Worm (Caenorhabditis elegans): ENCODE data around the gene F14H12.7.

DNA sequence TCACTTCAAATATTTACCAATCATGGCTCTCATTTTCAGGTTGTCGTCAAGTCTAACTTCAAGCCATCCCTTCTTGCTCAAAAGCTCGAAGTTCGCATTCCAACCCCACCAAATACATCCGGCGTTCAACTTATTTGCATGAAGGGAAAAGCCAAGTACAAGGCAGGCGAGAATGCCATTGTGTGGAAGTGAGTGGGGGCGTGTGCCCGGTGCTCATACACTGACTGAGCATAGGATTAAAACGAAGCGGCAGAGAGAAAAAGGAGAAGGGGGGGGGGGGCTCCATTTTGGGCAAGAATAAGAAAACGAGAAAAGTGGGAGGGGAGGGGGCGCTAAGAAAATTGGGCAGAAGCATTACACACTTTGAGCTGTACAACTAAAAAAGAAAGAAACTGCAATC is 29.3 kb upstream of the F14H12.7 start:
- no peak for TF ChIP-seq nhr-11 (tag; optimal IDR thresholded peaks at IDR 0.05)
- TF ChIP-seq snpc-4 (tag; optimal IDR thresholded peaks at IDR 0.05), result no peak
- TF ChIP-seq Y55F3AM.14 (GFP tag; optimal IDR thresholded peaks at IDR 0.05), result peak; percentile 10
- no peak for TF ChIP-seq unc-39 (tag; optimal IDR thresholded peaks at IDR 0.05)
- no peak for TF ChIP-seq nhr-23 (tag; optimal IDR thresholded peaks at IDR 0.05)
- no peak for TF ChIP-seq mdl-1 (tag; optimal IDR thresholded peaks at IDR 0.05)
- TF ChIP-seq C34F6.9 (tag; optimal IDR thresholded peaks at IDR 0.05), result no peak

All from whole organism, L2 larva.